Fruit fly (Drosophila melanogaster): ENCODE measurements around the gene Osi20.

dm6 chr3R:6380129-6380528, 40.2 kb downstream of the Osi20 start, which contains the start of the genes CG1024 and TfIIFalpha:
- TF ChIP-seq Clk (GFP tag; optimal IDR thresholded peaks at IDR 0.05) (no peak), cnc (optimal IDR thresholded peaks at IDR 0.05) (no peak), Crg-1 (GFP tag; optimal IDR thresholded peaks at IDR 0.05) (peak; percentile 5), toe (GFP tag; optimal IDR thresholded peaks at IDR 0.05) (no peak), Mnt (GFP tag; optimal IDR thresholded peaks at IDR 0.05) (peak; percentile 31), tj (GFP tag; optimal IDR thresholded peaks at IDR 0.05) (no peak), pad (GFP tag; optimal IDR thresholded peaks at IDR 0.05) (no peak), bab1 (GFP tag; optimal IDR thresholded peaks at IDR 0.05) (peak; percentile 73), kay (GFP tag; ENCODE audit: borderline replicate concordance) (no peak), Hr96 (GFP tag; optimal IDR thresholded peaks at IDR 0.05) (no peak), cic (GFP tag; optimal IDR thresholded peaks at IDR 0.05) (no peak), CG7045 (GFP tag; optimal IDR thresholded peaks at IDR 0.05) (no peak), CG1620 (GFP tag; optimal IDR thresholded peaks at IDR 0.05) (peak; percentile 10), CG12768 (GFP tag; optimal IDR thresholded peaks at IDR 0.05) (no peak)
